Fruit fly (Drosophila melanogaster) whole organism: ENCODE measurements around the gene CG14332.

Source experiments
- Dll ChIP-seq: fragments of >200 bp; optimal IDR thresholded peaks from 2 replicates; lab custom pipeline; 2017
- pan ChIP-seq: fragments of >200 bp; optimal IDR thresholded peaks from 2 replicates; lab custom pipeline; 2017
- psq ChIP-seq: fragments of >200 bp; optimal IDR thresholded peaks from 2 replicates; lab custom pipeline; 2017
- usp ChIP-seq: fragments of >200 bp; optimal IDR thresholded peaks from 2 replicates; lab custom pipeline; 2017; ENCODE audit warnings: missing biosample characterization, missing genetic modification characterization, mixed read lengths

dm6 chr3R:17448758-17449157 lies 26.8 kb upstream of the CG14332 start, which contains the start of gene Eh:
- TF ChIP-seq pan (lab: Kevin White, UChicago) (no peak), Dll (lab: Kevin White, UChicago) (no peak), usp (GFP tag; lab: Kevin White, UChicago) (no peak), psq (lab: Kevin White, UChicago) (no peak)
